Fruit fly (Drosophila melanogaster) whole organism, embryonic: ENCODE results near the gene CG6766.

Experiments
- Blimp-1 ChIP-seq: fragments of 200-800 bp; sonication (Bioruptor generic); optimal IDR thresholded peaks from 3 replicates; lab custom pipeline; 2018; ENCODE audit warnings: missing biosample characterization, missing genetic modification characterization, mild to moderate bottlenecking, moderate library complexity, missing genetic modification reagents
- CG10274 ChIP-seq: fragments of 200-800 bp; sonication (Bioruptor generic); optimal IDR thresholded peaks from 3 replicates; lab custom pipeline; 2017; ENCODE audit warnings: missing biosample characterization, mild to moderate bottlenecking, missing genetic modification characterization
- CG10565 ChIP-seq: fragments of 200-800 bp; sonication (Bioruptor generic); optimal IDR thresholded peaks from 3 replicates; lab custom pipeline; 2016; ENCODE audit warnings: missing biosample characterization, mild to moderate bottlenecking, missing genetic modification characterization
- CG10959 ChIP-seq: fragments of 200-800 bp; sonication (Bioruptor generic); IDR thresholded peaks from 2 replicates; pipeline ENCODE4 v1.3.6; 2022; ENCODE audit warnings: missing biosample characterization, missing genetic modification characterization
- CG12236 ChIP-seq: fragments of 200-800 bp; sonication (Bioruptor generic); optimal IDR thresholded peaks from 2 replicates; lab custom pipeline; 2016; ENCODE audit warnings: missing biosample characterization, missing genetic modification characterization
- CG14441 ChIP-seq: fragments of 200-800 bp; sonication (Bioruptor generic); IDR thresholded peaks from 2 replicates; pipeline ENCODE4 v1.3.6; 2022; ENCODE audit warnings: missing biosample characterization, missing genetic modification characterization
- CG15269 ChIP-seq: fragments of 200-800 bp; sonication (Bioruptor generic); optimal IDR thresholded peaks from 2 replicates; lab custom pipeline; 2018; ENCODE audit warnings: missing biosample characterization, mild to moderate bottlenecking, missing genetic modification characterization, moderate library complexity
- CG17359 ChIP-seq: fragments of 200-800 bp; sonication (Bioruptor generic); optimal IDR thresholded peaks from 3 replicates; lab custom pipeline; 2018; ENCODE audit warnings: missing biosample characterization, mild to moderate bottlenecking, missing genetic modification characterization, moderate library complexity
- CG17361 ChIP-seq: fragments of 200-800 bp; sonication (Bioruptor generic); IDR thresholded peaks from 3 replicates; pipeline ENCODE4 v1.3.6; 2022; ENCODE audit warnings: missing biosample characterization, missing genetic modification characterization
- CG18476 ChIP-seq: fragments of 200-800 bp; sonication (Bioruptor generic); optimal IDR thresholded peaks from 2 replicates; lab custom pipeline; 2016; ENCODE audit warnings: missing biosample characterization, mild to moderate bottlenecking, missing genetic modification characterization
- CG18619 ChIP-seq: fragments of 200-800 bp; sonication (Bioruptor generic); optimal IDR thresholded peaks from 3 replicates; lab custom pipeline; 2017; ENCODE audit warnings: missing biosample characterization, mild to moderate bottlenecking, missing genetic modification characterization
- CG18764 ChIP-seq: fragments of 200-800 bp; sonication (Bioruptor generic); optimal IDR thresholded peaks from 3 replicates; lab custom pipeline; 2016; ENCODE audit warnings: missing biosample characterization, missing genetic modification characterization
- CG2678 ChIP-seq: fragments of 200-800 bp; sonication (Bioruptor generic); optimal IDR thresholded peaks from 3 replicates; lab custom pipeline; 2019; ENCODE audit warnings: missing biosample characterization, mild to moderate bottlenecking, missing genetic modification characterization, moderate library complexity
- CG30403 ChIP-seq: fragments of 200-800 bp; sonication (Bioruptor generic); optimal IDR thresholded peaks from 3 replicates; lab custom pipeline; 2016; ENCODE audit warnings: missing biosample characterization, missing genetic modification characterization
- CG31441 ChIP-seq: fragments of 200-800 bp; sonication (Bioruptor generic); IDR thresholded peaks from 2 replicates; pipeline ENCODE4 v1.3.6; 2022; ENCODE audit warnings: missing biosample characterization, missing genetic modification characterization
- CG34422 ChIP-seq: fragments of 200-800 bp; sonication (Bioruptor generic); IDR thresholded peaks from 3 replicates; pipeline ENCODE4 v1.3.6; 2022; ENCODE audit warnings: missing biosample characterization, missing genetic modification characterization
- CG43689 ChIP-seq: fragments of 200-800 bp; sonication (Bioruptor generic); IDR thresholded peaks from 2 replicates; pipeline ENCODE4 v1.3.6; 2022; ENCODE audit warnings: missing biosample characterization, missing genetic modification characterization
- CG4617 ChIP-seq: fragments of 200-800 bp; sonication (Bioruptor generic); optimal IDR thresholded peaks from 3 replicates; lab custom pipeline; 2016; ENCODE audit warnings: missing biosample characterization, missing genetic modification characterization, borderline replicate concordance
- CG6791 ChIP-seq: fragments of 200-800 bp; sonication (Bioruptor generic); IDR thresholded peaks from 3 replicates; pipeline ENCODE4 v1.3.6; 2022; ENCODE audit warnings: missing biosample characterization, missing genetic modification characterization; ENCODE audit not compliant: partially characterized antibody
- CG7786 ChIP-seq: fragments of 200-800 bp; sonication (Bioruptor generic); optimal IDR thresholded peaks from 2 replicates; lab custom pipeline; 2016; ENCODE audit warnings: missing biosample characterization, missing genetic modification characterization
- CG7963 ChIP-seq: fragments of 200-800 bp; sonication (Bioruptor generic); IDR thresholded peaks from 3 replicates; pipeline ENCODE4 v1.3.6; 2022; ENCODE audit warnings: missing biosample characterization, missing genetic modification characterization; ENCODE audit not compliant: partially characterized antibody
- CG8359 ChIP-seq: fragments of 200-800 bp; sonication (Bioruptor generic); optimal IDR thresholded peaks from 2 replicates; lab custom pipeline; 2017; ENCODE audit warnings: missing biosample characterization, mild to moderate bottlenecking, missing genetic modification characterization, borderline replicate concordance
- CTCF ChIP-seq: fragments of 200-800 bp; sonication (Bioruptor generic); optimal IDR thresholded peaks from 2 replicates; lab custom pipeline; 2017; ENCODE audit warnings: missing biosample characterization, mild to moderate bottlenecking, missing genetic modification characterization, moderate library complexity
- D19B ChIP-seq: fragments of 200-800 bp; sonication (Bioruptor generic); optimal IDR thresholded peaks from 2 replicates; lab custom pipeline; 2017; ENCODE audit warnings: missing biosample characterization, mild to moderate bottlenecking, missing genetic modification characterization
- Dref ChIP-seq: fragments of 200-800 bp; sonication (Bioruptor generic); IDR thresholded peaks from 2 replicates; pipeline ENCODE4 v1.3.6; 2022; ENCODE audit warnings: missing biosample characterization, missing genetic modification characterization
- ERR ChIP-seq: fragments of 200-800 bp; sonication (Bioruptor generic); optimal IDR thresholded peaks from 2 replicates; lab custom pipeline; 2016; ENCODE audit warnings: missing biosample characterization, missing genetic modification characterization
- Ets65A ChIP-seq: fragments of 200-800 bp; sonication (Bioruptor generic); peaks from one replicate; lab custom pipeline; 2016; ENCODE audit warnings: missing biosample characterization, missing genetic modification characterization
- Hr3 ChIP-seq: fragments of 200-800 bp; sonication (Bioruptor generic); optimal IDR thresholded peaks from 3 replicates; lab custom pipeline; 2016; ENCODE audit warnings: missing biosample characterization, missing genetic modification characterization
- Hr39 ChIP-seq: fragments of >200 bp; optimal IDR thresholded peaks from 2 replicates; lab custom pipeline; 2017
- Hr51 ChIP-seq, 2 experiments: fragments of 200-800 bp; sonication (Bioruptor generic); optimal IDR thresholded peaks; 2 replicates in 1 of 2; 3 replicates in 1 of 2; lab custom pipeline; 2016 to 2018; ENCODE audit warnings: missing biosample characterization in 2 of 2, missing genetic modification characterization in 2 of 2, mild to moderate bottlenecking in 1 of 2, moderate library complexity in 1 of 2
- NC2β ChIP-seq: fragments of 200-800 bp; sonication (Bioruptor generic); optimal IDR thresholded peaks from 2 replicates; lab custom pipeline; 2016; ENCODE audit warnings: missing biosample characterization, missing genetic modification characterization
- Nf-YB ChIP-seq: fragments of 200-800 bp; sonication (Bioruptor generic); optimal IDR thresholded peaks from 3 replicates; lab custom pipeline; 2019; ENCODE audit warnings: missing biosample characterization, mild to moderate bottlenecking, missing genetic modification characterization, moderate library complexity
- Poxn ChIP-seq: fragments of 200-800 bp; sonication (Bioruptor generic); IDR thresholded peaks from 2 replicates; pipeline ENCODE4 v1.3.6; 2022; ENCODE audit warnings: missing biosample characterization, missing genetic modification characterization
- Ravus ChIP-seq: fragments of 200-800 bp; sonication (Bioruptor generic); IDR thresholded peaks from 2 replicates; pipeline ENCODE4 v1.3.6; 2022; ENCODE audit warnings: missing biosample characterization, missing genetic modification characterization
- Rfx ChIP-seq: fragments of 200-800 bp; sonication (Bioruptor generic); IDR thresholded peaks from 2 replicates; pipeline ENCODE4 v1.3.6; 2022; ENCODE audit warnings: missing biosample characterization, missing genetic modification characterization
- Sin3A ChIP-seq: fragments of >200 bp; optimal IDR thresholded peaks from 2 replicates; lab custom pipeline; 2018
- Sry-δ ChIP-seq: fragments of 200-800 bp; sonication (Bioruptor generic); optimal IDR thresholded peaks from 2 replicates; lab custom pipeline; 2016; ENCODE audit warnings: missing biosample characterization, missing genetic modification characterization
- ab ChIP-seq: fragments of 200-800 bp; sonication (Bioruptor generic); optimal IDR thresholded peaks from 2 replicates; lab custom pipeline; 2016; ENCODE audit warnings: missing biosample characterization, missing genetic modification characterization
- aop ChIP-seq: fragments of 200-800 bp; sonication (Bioruptor generic); IDR thresholded peaks from 2 replicates; pipeline ENCODE4 v1.3.6; 2022; ENCODE audit warnings: missing biosample characterization, missing genetic modification characterization
- bbx ChIP-seq: fragments of 200-800 bp; sonication (Bioruptor generic); IDR thresholded peaks from 2 replicates; pipeline ENCODE4 v1.3.6; 2022; ENCODE audit warnings: missing biosample characterization, missing genetic modification characterization; ENCODE audit not compliant: partially characterized antibody
- br ChIP-seq: fragments of >200 bp; optimal IDR thresholded peaks from 2 replicates; lab custom pipeline; 2017
- eve ChIP-seq, 2 experiments: fragments of >200 bp; optimal IDR thresholded peaks; 2 replicates each; lab custom pipeline; 2017; ENCODE audit warnings: missing biosample characterization in 2 of 2, missing genetic modification characterization in 2 of 2
- ewg ChIP-seq: fragments of 200-800 bp; sonication (Bioruptor generic); optimal IDR thresholded peaks from 3 replicates; lab custom pipeline; 2017; ENCODE audit warnings: mild to moderate bottlenecking, missing biosample characterization, missing genetic modification reagents, missing genetic modification characterization
- fd3F ChIP-seq: fragments of 200-800 bp; sonication (Bioruptor generic); optimal IDR thresholded peaks from 2 replicates; lab custom pipeline; 2018; ENCODE audit warnings: missing biosample characterization, mild to moderate bottlenecking, missing genetic modification characterization, moderate library complexity
- grn ChIP-seq: fragments of 200-800 bp; sonication (Bioruptor generic); optimal IDR thresholded peaks from 3 replicates; lab custom pipeline; 2017; ENCODE audit warnings: missing biosample characterization, missing genetic modification characterization
- jumu ChIP-seq: fragments of 200-800 bp; sonication (Bioruptor generic); optimal IDR thresholded peaks from 3 replicates; lab custom pipeline; 2016; ENCODE audit warnings: missing biosample characterization, missing genetic modification characterization
- kah ChIP-seq: fragments of 200-800 bp; sonication (Bioruptor generic); optimal IDR thresholded peaks from 2 replicates; lab custom pipeline; 2018; ENCODE audit warnings: missing biosample characterization, mild to moderate bottlenecking, missing genetic modification characterization
- repo ChIP-seq: fragments of 200-800 bp; sonication (Bioruptor generic); optimal IDR thresholded peaks from 2 replicates; lab custom pipeline; 2016; ENCODE audit warnings: missing biosample characterization, missing genetic modification characterization
- sc ChIP-seq, 3 experiments: fragments of >200 bp in 2 of 3; fragments of 200-800 bp in 1 of 3; sonication (Bioruptor generic) in 1 of 3; optimal IDR thresholded peaks; 2 replicates in 2 of 3; 3 replicates in 1 of 3; lab custom pipeline; 2017; ENCODE audit warnings: mild to moderate bottlenecking in 1 of 3, missing biosample characterization in 1 of 3, missing genetic modification characterization in 1 of 3, missing genetic modification reagents in 1 of 3
- sima ChIP-seq: fragments of 200-800 bp; sonication (Bioruptor generic); optimal IDR thresholded peaks from 2 replicates; lab custom pipeline; 2016; ENCODE audit warnings: missing biosample characterization, missing genetic modification characterization
- tna ChIP-seq: fragments of 200-800 bp; sonication (Bioruptor generic); IDR thresholded peaks from 2 replicates; pipeline ENCODE4 v1.3.6; 2022; ENCODE audit warnings: missing biosample characterization, missing genetic modification characterization; ENCODE audit not compliant: partially characterized antibody
- tx ChIP-seq: fragments of 200-800 bp; sonication (Bioruptor generic); optimal IDR thresholded peaks from 2 replicates; lab custom pipeline; 2016; ENCODE audit warnings: missing biosample characterization, missing genetic modification characterization
- vvl ChIP-seq: fragments of 200-800 bp; sonication (Bioruptor generic); IDR thresholded peaks from 2 replicates; pipeline ENCODE4 v1.3.6; 2022; ENCODE audit warnings: missing biosample characterization, missing genetic modification characterization

CG6766 gene

DNA sequence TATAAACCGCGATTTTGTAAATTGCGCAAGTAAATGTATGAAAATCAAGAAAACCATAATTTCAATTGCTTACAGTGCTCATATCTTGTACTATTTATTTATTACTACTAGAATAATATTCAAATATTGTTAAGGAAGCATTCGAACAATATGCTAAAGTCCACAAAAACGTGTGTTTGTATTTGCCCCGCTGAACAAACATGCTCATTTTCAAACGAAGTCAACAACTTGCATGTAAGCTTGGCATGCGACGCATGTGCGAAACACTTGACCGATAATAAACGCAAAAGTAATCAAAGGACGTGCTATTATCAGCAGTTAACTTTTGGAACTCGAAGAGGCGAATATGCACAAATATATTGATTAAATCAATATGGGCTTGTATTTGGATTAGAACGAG, 19.3 kb downstream of the CG6766 start (continued):
- TF ChIP-seq CG2678 (tag; lab: Kevin White, UChicago) (peak; percentile 72), CG8359 (GFP tag; lab: Kevin White, UChicago) (no peak), CG7963 (no peak), Dref (GFP tag; lab: Robert Waterston, UW) (no peak), Poxn (GFP tag; lab: Robert Waterston, UW) (no peak), ERR (GFP tag; lab: Kevin White, UChicago) (no peak), grn (peak; percentile 23), kah (GFP tag; lab: Kevin White, UChicago) (no peak), Blimp-1 (peak; percentile 76), bbx (GFP tag; lab: Robert Waterston, UW) (no peak), CG10565 (GFP tag; lab: Kevin White, UChicago) (no peak), CG15269 (tag; lab: Kevin White, UChicago) (peak; percentile 63), Hr3 (GFP tag; lab: Kevin White, UChicago) (no peak), sima (GFP tag; lab: Kevin White, UChicago) (no peak), CG18764 (GFP tag; lab: Kevin White, UChicago) (peak; percentile 46), Ravus (GFP tag; lab: Robert Waterston, UW) (no peak), CG18619 (GFP tag; lab: Kevin White, UChicago) (peak; percentile 76), CG17359 (peak; percentile 74), Hr51 (GFP tag; optimal IDR thresholded peaks at IDR 0.05; lab: Kevin White, UChicago) (peak; percentile 1 to 34), Sry-δ (GFP tag; lab: Kevin White, UChicago) (peak; percentile 4), NC2β (peak; percentile 52), sc (optimal IDR thresholded peaks at IDR 0.05; lab: Kevin White, UChicago) (no peak), sc (GFP tag; optimal IDR thresholded peaks at IDR 0.05; lab: Kevin White, UChicago) (peak; percentile 80), CG10959 (GFP tag; lab: Robert Waterston, UW) (no peak), eve (GFP tag; optimal IDR thresholded peaks at IDR 0.05; lab: Kevin White, UChicago) (no peak), tx (GFP tag; lab: Kevin White, UChicago) (no peak), CG17361 (0 out of 3 replicates have a peak, but pooled peaks have one; percentile 13), vvl (GFP tag; lab: Robert Waterston, UW) (peak; percentile 45), CTCF (GFP tag; lab: Kevin White, UChicago) (no peak), Sin3A (lab: Kevin White, UChicago) (no peak), Rfx (GFP tag; lab: Robert Waterston, UW) (peak; percentile 74; the same call in 1 of the 2 replicates), CG7786 (GFP tag; lab: Kevin White, UChicago) (no peak), CG18476 (GFP tag; lab: Kevin White, UChicago) (peak; percentile 56), CG12236 (peak; percentile 63), ab (GFP tag; lab: Kevin White, UChicago) (no peak), fd3F (peak; percentile 71), Hr39 (lab: Kevin White, UChicago) (no peak), Ets65A (GFP tag; lab: Kevin White, UChicago) (no peak), tna (GFP tag; lab: Robert Waterston, UW) (no peak), CG10274 (GFP tag; lab: Kevin White, UChicago) (peak; percentile 8), CG43689 (GFP tag; lab: Robert Waterston, UW) (no peak), ewg (GFP tag; lab: Kevin White, UChicago) (peak; percentile 59), CG30403 (GFP tag; lab: Kevin White, UChicago) (no peak), Nf-YB (GFP tag; lab: Kevin White, UChicago) (peak; percentile 48), D19B (GFP tag; lab: Kevin White, UChicago) (no peak), repo (GFP tag; lab: Kevin White, UChicago) (no peak), CG4617 (GFP tag; lab: Kevin White, UChicago) (no peak), jumu (no peak), CG6791 (GFP tag; lab: Robert Waterston, UW) (no peak), aop (GFP tag; lab: Robert Waterston, UW) (no peak), CG31441 (GFP tag; lab: Robert Waterston, UW) (no peak; the same call in 1 of the 2 replicates), br (lab: Kevin White, UChicago) (no peak), CG14441 (no peak), CG34422 (no peak)
